Fruit fly (Drosophila melanogaster) whole organism, embryonic: ENCODE results near the gene Arc42.

Experiments
- ATbp ChIP-seq: fragments of 200-800 bp; sonication (Bioruptor generic); optimal IDR thresholded peaks from 2 replicates; lab custom pipeline; 2017; ENCODE audit warnings: missing biosample characterization, mild to moderate bottlenecking, missing genetic modification characterization, missing genetic modification reagents
- CG10147 ChIP-seq: fragments of 200-800 bp; sonication (Bioruptor generic); optimal IDR thresholded peaks from 2 replicates; lab custom pipeline; 2019; ENCODE audit warnings: missing biosample characterization, mild to moderate bottlenecking, missing genetic modification characterization, moderate library complexity
- CG10979 ChIP-seq: fragments of 200-800 bp; sonication (Bioruptor generic); optimal IDR thresholded peaks from 2 replicates; lab custom pipeline; 2018; ENCODE audit warnings: missing biosample characterization, mild to moderate bottlenecking, missing genetic modification characterization, moderate library complexity
- CG11093 ChIP-seq: fragments of 200-800 bp; sonication (Bioruptor generic); IDR thresholded peaks from 3 replicates; pipeline ENCODE4 v1.3.6; 2022; ENCODE audit warnings: missing biosample characterization, missing genetic modification characterization
- CG11504 ChIP-seq: fragments of 200-800 bp; sonication (Bioruptor generic); optimal IDR thresholded peaks from 3 replicates; lab custom pipeline; 2019; ENCODE audit warnings: missing biosample characterization, mild to moderate bottlenecking, missing genetic modification characterization, moderate library complexity
- CG12299 ChIP-seq: fragments of 200-800 bp; sonication (Bioruptor generic); optimal IDR thresholded peaks from 2 replicates; lab custom pipeline; 2018; ENCODE audit warnings: missing biosample characterization, mild to moderate bottlenecking, missing genetic modification characterization
- CG1233 ChIP-seq: fragments of 200-800 bp; sonication (Bioruptor generic); optimal IDR thresholded peaks from 4 replicates; lab custom pipeline; 2018; ENCODE audit warnings: missing biosample characterization, mild to moderate bottlenecking, missing genetic modification characterization
- CG13624 ChIP-seq: fragments of 200-800 bp; sonication (Bioruptor generic); optimal IDR thresholded peaks from 2 replicates; lab custom pipeline; 2016; ENCODE audit warnings: missing biosample characterization, missing genetic modification characterization
- CG14710 ChIP-seq: fragments of 200-800 bp; sonication (Bioruptor generic); optimal IDR thresholded peaks from 3 replicates; lab custom pipeline; 2019; ENCODE audit warnings: missing biosample characterization, mild to moderate bottlenecking, missing genetic modification characterization, moderate library complexity
- CG17829 ChIP-seq: fragments of 200-800 bp; optimal IDR thresholded peaks from 2 replicates; lab custom pipeline; 2019; ENCODE audit warnings: missing biosample characterization, mild to moderate bottlenecking, missing genetic modification characterization, moderate library complexity
- CG17912 ChIP-seq: fragments of 200-800 bp; sonication (Bioruptor generic); optimal IDR thresholded peaks from 2 replicates; lab custom pipeline; 2018; ENCODE audit warnings: missing biosample characterization, mild to moderate bottlenecking, missing genetic modification characterization
- CG18011 ChIP-seq: fragments of 200-800 bp; sonication (Bioruptor generic); optimal IDR thresholded peaks from 2 replicates; lab custom pipeline; 2017; ENCODE audit warnings: missing biosample characterization, missing genetic modification characterization, mild to moderate bottlenecking, moderate library complexity, missing genotype
- CG2129 ChIP-seq: fragments of 200-800 bp; sonication (Bioruptor generic); IDR thresholded peaks from 2 replicates; pipeline ENCODE4 v1.3.6; 2022; ENCODE audit warnings: missing biosample characterization, missing genetic modification characterization; ENCODE audit not compliant: partially characterized antibody
- CG3163 ChIP-seq: fragments of 200-800 bp; sonication (Bioruptor generic); optimal IDR thresholded peaks from 3 replicates; lab custom pipeline; 2016; ENCODE audit warnings: missing biosample characterization, missing genetic modification characterization
- CG6689 ChIP-seq: fragments of 200-800 bp; sonication (Bioruptor generic); IDR thresholded peaks from 2 replicates; pipeline ENCODE4 v1.3.6; 2022; ENCODE audit warnings: missing biosample characterization, missing genetic modification characterization
- CrebB ChIP-seq: fragments of 200-800 bp; sonication (Bioruptor generic); optimal IDR thresholded peaks from 3 replicates; lab custom pipeline; 2018; ENCODE audit warnings: missing biosample characterization, mild to moderate bottlenecking, missing genetic modification characterization
- Dbx ChIP-seq: fragments of 200-800 bp; sonication (Bioruptor generic); IDR thresholded peaks from 3 replicates; pipeline ENCODE4 v1.3.6; 2022; ENCODE audit warnings: missing biosample characterization, missing genetic modification characterization
- Dref ChIP-seq: fragments of 200-800 bp; sonication (Bioruptor generic); IDR thresholded peaks from 2 replicates; pipeline ENCODE4 v1.3.6; 2022; ENCODE audit warnings: missing biosample characterization, missing genetic modification characterization
- Ets65A ChIP-seq: fragments of 200-800 bp; sonication (Bioruptor generic); peaks from one replicate; lab custom pipeline; 2016; ENCODE audit warnings: missing biosample characterization, missing genetic modification characterization
- Gsc ChIP-seq: fragments of 200-800 bp; sonication (Bioruptor generic); IDR thresholded peaks from 2 replicates; pipeline ENCODE4 v1.3.6; 2022; ENCODE audit warnings: missing biosample characterization, missing genetic modification characterization
- Hmr ChIP-seq: fragments of 200-800 bp; sonication (Bioruptor generic); optimal IDR thresholded peaks from 3 replicates; lab custom pipeline; 2017; ENCODE audit warnings: mild to moderate bottlenecking, missing biosample characterization, missing genetic modification reagents, missing genetic modification characterization
- Hr3 ChIP-seq: fragments of 200-800 bp; sonication (Bioruptor generic); optimal IDR thresholded peaks from 3 replicates; lab custom pipeline; 2016; ENCODE audit warnings: missing biosample characterization, missing genetic modification characterization
- Lim3 ChIP-seq: fragments of 200-800 bp; sonication (Bioruptor generic); IDR thresholded peaks from 2 replicates; pipeline ENCODE4 v1.3.6; 2022; ENCODE audit warnings: missing biosample characterization, missing genetic modification characterization
- NK7.1 ChIP-seq: fragments of 200-800 bp; sonication (Bioruptor generic); optimal IDR thresholded peaks from 3 replicates; lab custom pipeline; 2016; ENCODE audit warnings: missing biosample characterization, missing genetic modification characterization
- ab ChIP-seq: fragments of 200-800 bp; sonication (Bioruptor generic); optimal IDR thresholded peaks from 2 replicates; lab custom pipeline; 2016; ENCODE audit warnings: missing biosample characterization, missing genetic modification characterization
- ato ChIP-seq: fragments of 200-800 bp; sonication (Bioruptor generic); IDR thresholded peaks from 2 replicates; pipeline ENCODE4 v1.3.6; 2022; ENCODE audit warnings: missing biosample characterization, missing genetic modification characterization; ENCODE audit not compliant: partially characterized antibody
- crol ChIP-seq: fragments of 200-800 bp; sonication (Bioruptor generic); IDR thresholded peaks from 2 replicates; pipeline ENCODE4 v1.3.6; 2022; ENCODE audit warnings: missing biosample characterization, missing genetic modification characterization
- emc ChIP-seq: fragments of 200-800 bp; sonication (Bioruptor generic); optimal IDR thresholded peaks from 2 replicates; lab custom pipeline; 2016; ENCODE audit warnings: missing biosample characterization, missing genetic modification characterization
- eve ChIP-seq, 2 experiments: fragments of >200 bp; optimal IDR thresholded peaks; 2 replicates each; lab custom pipeline; 2017; ENCODE audit warnings: missing biosample characterization in 2 of 2, missing genetic modification characterization in 2 of 2
- eyg ChIP-seq: fragments of 200-800 bp; sonication (Bioruptor generic); optimal IDR thresholded peaks from 3 replicates; lab custom pipeline; 2016; ENCODE audit warnings: missing biosample characterization, missing genetic modification characterization
- fd102C ChIP-seq: fragments of 200-800 bp; sonication (Bioruptor generic); optimal IDR thresholded peaks from 2 replicates; lab custom pipeline; 2018; ENCODE audit warnings: missing biosample characterization, mild to moderate bottlenecking, missing genetic modification characterization, moderate library complexity
- fd3F ChIP-seq: fragments of 200-800 bp; sonication (Bioruptor generic); optimal IDR thresholded peaks from 2 replicates; lab custom pipeline; 2018; ENCODE audit warnings: missing biosample characterization, mild to moderate bottlenecking, missing genetic modification characterization, moderate library complexity
- gcm2 ChIP-seq: fragments of 200-800 bp; sonication (Bioruptor generic); optimal IDR thresholded peaks from 2 replicates; lab custom pipeline; 2016; ENCODE audit warnings: missing biosample characterization, missing genetic modification characterization
- gsb-n ChIP-seq: fragments of 200-800 bp; sonication (Bioruptor generic); optimal IDR thresholded peaks from 3 replicates; lab custom pipeline; 2018; ENCODE audit warnings: missing biosample characterization, mild to moderate bottlenecking, missing genetic modification characterization
- hb ChIP-seq: fragments of 200-800 bp; sonication (Bioruptor generic); IDR thresholded peaks from 3 replicates; pipeline ENCODE4 v1.3.6; 2022; ENCODE audit warnings: missing biosample characterization, missing genetic modification characterization; ENCODE audit not compliant: partially characterized antibody
- hth ChIP-seq: fragments of >200 bp; optimal IDR thresholded peaks from 2 replicates; lab custom pipeline; 2017; ENCODE audit warnings: inconsistent platforms
- klu ChIP-seq: fragments of 200-800 bp; sonication (Bioruptor generic); IDR thresholded peaks from 2 replicates; pipeline ENCODE4 v1.3.6; 2022; ENCODE audit warnings: missing biosample characterization, missing genetic modification characterization
- lilli ChIP-seq: fragments of 200-800 bp; sonication (Bioruptor generic); optimal IDR thresholded peaks from 3 replicates; lab custom pipeline; 2016; ENCODE audit warnings: missing biosample characterization, missing genetic modification characterization
- pan ChIP-seq, 4 experiments: fragments of >200 bp in 3 of 4; fragments of 200-800 bp in 1 of 4; sonication (Bioruptor generic) in 1 of 4; optimal IDR thresholded peaks in 3 of 4; IDR thresholded peaks in 1 of 4; 2 replicates each; pipeline versions ENCODE4 v1.3.6 to Lab custom; 2017 to 2022; ENCODE audit warnings: missing biosample characterization in 2 of 4, missing genetic modification characterization in 2 of 4, mixed read lengths in 1 of 4
- pnt ChIP-seq: fragments of 200-800 bp; sonication (Bioruptor generic); optimal IDR thresholded peaks from 3 replicates; lab custom pipeline; 2016; ENCODE audit warnings: missing biosample characterization, missing genetic modification characterization
- ranshi ChIP-seq: fragments of 200-800 bp; sonication (Bioruptor generic); IDR thresholded peaks from 2 replicates; pipeline ENCODE4 v1.3.6; 2022; ENCODE audit warnings: missing biosample characterization, missing genetic modification characterization
- rib ChIP-seq: fragments of 200-800 bp; sonication (Bioruptor generic); IDR thresholded peaks from 2 replicates; pipeline ENCODE4 v1.3.6; 2022; ENCODE audit warnings: missing biosample characterization, missing genetic modification characterization
- sens-2 ChIP-seq: fragments of 200-800 bp; sonication (Bioruptor generic); IDR thresholded peaks from 2 replicates; pipeline ENCODE4 v1.3.6; 2022; ENCODE audit warnings: missing biosample characterization, missing genetic modification characterization
- sisA ChIP-seq: fragments of 200-800 bp; sonication (Bioruptor generic); IDR thresholded peaks from 2 replicates; pipeline ENCODE4 v1.3.6; 2022; ENCODE audit warnings: missing biosample characterization, missing genetic modification characterization
- sob ChIP-seq: fragments of 200-800 bp; sonication (Bioruptor generic); IDR thresholded peaks from 2 replicates; pipeline ENCODE4 v1.3.6; 2022; ENCODE audit warnings: missing biosample characterization, missing genetic modification characterization
- sqz ChIP-seq: fragments of 200-800 bp; sonication (Bioruptor generic); optimal IDR thresholded peaks from 3 replicates; lab custom pipeline; 2018; ENCODE audit warnings: missing biosample characterization, mild to moderate bottlenecking, missing genetic modification characterization
- tll ChIP-seq, 2 experiments: fragments of 200-800 bp in 1 of 2; fragments of >200 bp in 1 of 2; sonication (Bioruptor generic) in 1 of 2; optimal IDR thresholded peaks; 2 replicates each; lab custom pipeline; 2017 to 2019; ENCODE audit warnings: missing biosample characterization in 2 of 2, missing genetic modification characterization in 2 of 2, mild to moderate bottlenecking in 1 of 2, moderate library complexity in 1 of 2
- tx ChIP-seq: fragments of 200-800 bp; sonication (Bioruptor generic); optimal IDR thresholded peaks from 2 replicates; lab custom pipeline; 2016; ENCODE audit warnings: missing biosample characterization, missing genetic modification characterization
- wor ChIP-seq: fragments of 200-800 bp; sonication (Bioruptor generic); IDR thresholded peaks from 2 replicates; pipeline ENCODE4 v1.3.6; 2022; ENCODE audit warnings: missing biosample characterization, missing genetic modification characterization
- zen2 ChIP-seq: fragments of 200-800 bp; sonication (Bioruptor generic); IDR thresholded peaks from 3 replicates; pipeline ENCODE4 v1.3.6; 2022; ENCODE audit warnings: missing biosample characterization, missing genetic modification characterization; ENCODE audit not compliant: partially characterized antibody

The Arc42 gene

dm6 chr3R:19889603-19890187, 12.2 kb downstream of the Arc42 start (continued):
- TF ChIP-seq ATbp (GFP tag; lab: Kevin White, UChicago): peak; percentile 52
- no peak for TF ChIP-seq fd102C (GFP tag; lab: Kevin White, UChicago)
- TF ChIP-seq pnt (GFP tag; lab: Kevin White, UChicago): no peak
- TF ChIP-seq CG11504: peak; percentile 87
- peak; percentile 47 for TF ChIP-seq sqz (GFP tag; lab: Kevin White, UChicago)
- TF ChIP-seq CG13624: no peak
- TF ChIP-seq CrebB (tag; lab: Kevin White, UChicago): peak; percentile 44
- TF ChIP-seq Ets65A: no peak
- peak; percentile 59 for TF ChIP-seq CG17829
- TF ChIP-seq CG3163 (GFP tag; lab: Kevin White, UChicago): no peak
- no peak for TF ChIP-seq sisA (GFP tag; lab: Robert Waterston, UW)
- no peak for TF ChIP-seq klu
- TF ChIP-seq ab: no peak
- TF ChIP-seq Dref (GFP tag; lab: Robert Waterston, UW): no peak
- TF ChIP-seq CG11093 (GFP tag; lab: Robert Waterston, UW): 0 out of 3 replicates have a peak, but pooled peaks have one; percentile 35
- peak; percentile 67 for TF ChIP-seq Hr3 (GFP tag; lab: Kevin White, UChicago)
- TF ChIP-seq eyg (GFP tag; lab: Kevin White, UChicago): peak; percentile 15
- TF ChIP-seq emc (GFP tag; lab: Kevin White, UChicago): peak; percentile 12
- no peak for TF ChIP-seq sens-2 (GFP tag; lab: Robert Waterston, UW)
- peak; percentile 87 for TF ChIP-seq Hmr
- peak; percentile 18 for TF ChIP-seq gsb-n
- TF ChIP-seq CG2129 (GFP tag; lab: Robert Waterston, UW): no peak
- peak; percentile 79 for TF ChIP-seq CG1233 (GFP tag; lab: Kevin White, UChicago)
- peak; percentile 77 for TF ChIP-seq Dbx
- TF ChIP-seq wor: peak; percentile 11; the same call in 1 of the 2 replicates
- TF ChIP-seq CG17912 (GFP tag; lab: Kevin White, UChicago): no peak
- no peak for TF ChIP-seq tx (GFP tag; lab: Kevin White, UChicago)
- TF ChIP-seq CG14710: peak; percentile 56
- TF ChIP-seq fd3F: peak; percentile 76
- TF ChIP-seq CG6689 (GFP tag; lab: Robert Waterston, UW): 0 out of 2 replicates have a peak, but pooled peaks have one; percentile 54
- TF ChIP-seq Lim3 (GFP tag; lab: Robert Waterston, UW): no peak
- no peak for TF ChIP-seq zen2
- no peak for TF ChIP-seq tll (GFP tag; optimal IDR thresholded peaks at IDR 0.05; lab: Kevin White, UChicago)
- TF ChIP-seq CG18011 (GFP tag; lab: Kevin White, UChicago): peak; percentile 6
- TF ChIP-seq pan (optimal IDR thresholded peaks at IDR 0.05; lab: Kevin White, UChicago): no peak
- TF ChIP-seq pan (GFP tag; optimal IDR thresholded peaks at IDR 0.05 in 1 of 2, IDR thresholded peaks at IDR 0.05 in 1 of 2): no peak
- TF ChIP-seq hth (lab: Kevin White, UChicago): no peak
- TF ChIP-seq CG10147 (GFP tag; lab: Kevin White, UChicago): peak; percentile 94
- peak; percentile 23 for TF ChIP-seq lilli (GFP tag; lab: Kevin White, UChicago)
- TF ChIP-seq ranshi (GFP tag; lab: Robert Waterston, UW): no peak; the same call in 1 of the 2 replicates
- no peak for TF ChIP-seq ato (GFP tag; lab: Robert Waterston, UW)
- no peak for TF ChIP-seq rib (GFP tag; lab: Robert Waterston, UW)
- TF ChIP-seq gcm2 (GFP tag; lab: Kevin White, UChicago): no peak
- TF ChIP-seq Gsc (GFP tag; lab: Robert Waterston, UW): no peak
- no peak for TF ChIP-seq crol
- TF ChIP-seq CG12299 (tag; lab: Kevin White, UChicago): peak; percentile 45
- TF ChIP-seq sob: peak; percentile 58; the same call in 1 of the 2 replicates
- no peak for TF ChIP-seq eve (GFP tag; optimal IDR thresholded peaks at IDR 0.05; lab: Kevin White, UChicago)
- TF ChIP-seq NK7.1 (GFP tag; lab: Kevin White, UChicago): no peak
- peak; percentile 75 for TF ChIP-seq CG10979 (tag; lab: Kevin White, UChicago)
- TF ChIP-seq hb (GFP tag; lab: Robert Waterston, UW): no peak
